Fruit fly (Drosophila melanogaster) whole organism, prepupa: ENCODE data around the gene CG33795.

Source experiments
- Blimp-1 ChIP-seq: fragments of 200-800 bp; sonication (Bioruptor generic); optimal IDR thresholded peaks from 3 replicates; lab custom pipeline; 2017; ENCODE audit warnings: missing biosample characterization, missing genetic modification characterization, mild to moderate bottlenecking, moderate library complexity, missing genetic modification reagents
- CG10631 ChIP-seq: fragments of 200-800 bp; sonication (Bioruptor generic); optimal IDR thresholded peaks from 2 replicates; lab custom pipeline; 2016; ENCODE audit warnings: missing biosample characterization, missing genetic modification characterization
- CG10669 ChIP-seq: fragments of 200-800 bp; sonication (Bioruptor generic); optimal IDR thresholded peaks from 3 replicates; lab custom pipeline; 2018; ENCODE audit warnings: missing biosample characterization, mild to moderate bottlenecking, missing genetic modification characterization, moderate library complexity
- CG11762 ChIP-seq: fragments of 200-800 bp; sonication (Bioruptor generic); optimal IDR thresholded peaks from 3 replicates; lab custom pipeline; 2016; ENCODE audit warnings: missing biosample characterization, missing genetic modification characterization; ENCODE audit not compliant: insufficient read depth
- CG15336 ChIP-seq: fragments of 200-800 bp; sonication (Bioruptor generic); IDR thresholded peaks from 2 replicates; pipeline ENCODE4 v1.3.6; 2022; ENCODE audit warnings: missing biosample characterization, missing genetic modification characterization
- CG1621 ChIP-seq: fragments of 200-800 bp; sonication (Bioruptor generic); optimal IDR thresholded peaks from 3 replicates; lab custom pipeline; 2018; ENCODE audit warnings: missing biosample characterization, mild to moderate bottlenecking, missing genetic modification characterization
- CG16779 ChIP-seq: fragments of 200-800 bp; sonication (Bioruptor generic); optimal IDR thresholded peaks from 3 replicates; lab custom pipeline; 2017; ENCODE audit warnings: missing biosample characterization, mild to moderate bottlenecking, missing genetic modification characterization
- CG32006 ChIP-seq: fragments of 200-800 bp; sonication (Bioruptor generic); optimal IDR thresholded peaks from 3 replicates; lab custom pipeline; 2017; ENCODE audit warnings: missing biosample characterization, mild to moderate bottlenecking, missing genetic modification characterization
- CG34406 ChIP-seq: fragments of 200-800 bp; sonication (Bioruptor generic); optimal IDR thresholded peaks from 3 replicates; lab custom pipeline; 2016; ENCODE audit warnings: missing biosample characterization, missing genetic modification characterization
- CG3919 ChIP-seq: fragments of 200-800 bp; sonication (Bioruptor generic); optimal IDR thresholded peaks from 3 replicates; lab custom pipeline; 2016; ENCODE audit warnings: missing biosample characterization, missing genetic modification characterization
- CG4318 ChIP-seq: fragments of 200-800 bp; sonication (Bioruptor generic); optimal IDR thresholded peaks from 3 replicates; lab custom pipeline; 2017; ENCODE audit warnings: missing biosample characterization, mild to moderate bottlenecking, missing genetic modification characterization
- CG6276 ChIP-seq: fragments of 200-800 bp; sonication (Bioruptor generic); optimal IDR thresholded peaks from 2 replicates; lab custom pipeline; 2017; ENCODE audit warnings: missing biosample characterization, mild to moderate bottlenecking, missing genetic modification characterization
- CG6792 ChIP-seq: fragments of 200-800 bp; sonication (Bioruptor generic); optimal IDR thresholded peaks from 3 replicates; lab custom pipeline; 2016; ENCODE audit warnings: missing biosample characterization, missing genetic modification characterization
- CG6808 ChIP-seq: fragments of 200-800 bp; sonication (Bioruptor generic); optimal IDR thresholded peaks from 3 replicates; lab custom pipeline; 2017; ENCODE audit warnings: missing biosample characterization, missing genetic modification characterization, mild to moderate bottlenecking, moderate library complexity, missing genetic modification reagents
- CG6854 ChIP-seq: fragments of 200-800 bp; sonication (Bioruptor generic); optimal IDR thresholded peaks from 2 replicates; lab custom pipeline; 2017; ENCODE audit warnings: missing biosample characterization, mild to moderate bottlenecking, missing genetic modification characterization
- CG8632 ChIP-seq: fragments of 200-800 bp; sonication (Bioruptor generic); optimal IDR thresholded peaks from 3 replicates; lab custom pipeline; 2016; ENCODE audit warnings: missing biosample characterization, missing genetic modification characterization
- CG9139 ChIP-seq: fragments of 200-800 bp; sonication (Bioruptor generic); optimal IDR thresholded peaks from 3 replicates; lab custom pipeline; 2017; ENCODE audit warnings: missing biosample characterization, mild to moderate bottlenecking, missing genetic modification characterization
- Eip75B ChIP-seq: fragments of 200-800 bp; sonication (Bioruptor generic); optimal IDR thresholded peaks from 3 replicates; lab custom pipeline; 2016; ENCODE audit warnings: missing biosample characterization, missing genetic modification characterization
- Eip93F ChIP-seq: fragments of 200-800 bp; sonication (Bioruptor generic); optimal IDR thresholded peaks from 2 replicates; lab custom pipeline; 2016; ENCODE audit warnings: missing biosample characterization, mild to moderate bottlenecking, missing genetic modification characterization
- Ets21C ChIP-seq: fragments of 200-800 bp; sonication (Bioruptor generic); optimal IDR thresholded peaks from 3 replicates; lab custom pipeline; 2016; ENCODE audit warnings: missing biosample characterization, missing genetic modification characterization
- Ets96B ChIP-seq: fragments of 200-800 bp; optimal IDR thresholded peaks from 2 replicates; lab custom pipeline; 2019; ENCODE audit warnings: missing biosample characterization, mild to moderate bottlenecking, missing genetic modification characterization, moderate library complexity
- Gug ChIP-seq: fragments of 200-800 bp; sonication (Bioruptor generic); IDR thresholded peaks from 2 replicates; pipeline ENCODE4 v1.3.6; 2022; ENCODE audit warnings: missing biosample characterization, missing genetic modification characterization
- Hr38 ChIP-seq: sonication (Bioruptor generic); optimal IDR thresholded peaks from 2 replicates; lab custom pipeline; 2016; ENCODE audit warnings: missing biosample characterization, missing genetic modification characterization
- Hr39 ChIP-seq: fragments of 200-800 bp; sonication (Bioruptor generic); optimal IDR thresholded peaks from 2 replicates; lab custom pipeline; 2016; ENCODE audit warnings: missing biosample characterization, missing genetic modification characterization
- Hr4 ChIP-seq: fragments of 200-800 bp; sonication (Bioruptor generic); optimal IDR thresholded peaks from 3 replicates; lab custom pipeline; 2016; ENCODE audit warnings: missing biosample characterization, missing genetic modification characterization
- Lpt ChIP-seq: fragments of 200-800 bp; sonication (Bioruptor generic); optimal IDR thresholded peaks from 3 replicates; lab custom pipeline; 2016; ENCODE audit warnings: missing biosample characterization, missing genetic modification characterization
- Met ChIP-seq: fragments of 200-800 bp; sonication (Bioruptor generic); optimal IDR thresholded peaks from 3 replicates; lab custom pipeline; 2016; ENCODE audit warnings: missing biosample characterization, missing genetic modification characterization
- Sox102F ChIP-seq: fragments of 200-800 bp; sonication (Bioruptor generic); optimal IDR thresholded peaks from 2 replicates; lab custom pipeline; 2016; ENCODE audit warnings: missing biosample characterization, mild to moderate bottlenecking, missing genetic modification characterization
- Sox14 ChIP-seq: fragments of 200-800 bp; sonication (Bioruptor generic); optimal IDR thresholded peaks from 3 replicates; lab custom pipeline; 2016; ENCODE audit warnings: missing biosample characterization, missing genetic modification characterization
- Sox15 ChIP-seq: fragments of 200-800 bp; sonication (Bioruptor generic); optimal IDR thresholded peaks from 3 replicates; lab custom pipeline; 2016; ENCODE audit warnings: missing biosample characterization, missing genetic modification characterization
- achi ChIP-seq: fragments of 200-800 bp; sonication (Bioruptor generic); optimal IDR thresholded peaks from 3 replicates; lab custom pipeline; 2016; ENCODE audit warnings: missing biosample characterization, missing genetic modification characterization
- acj6 ChIP-seq: fragments of 200-800 bp; sonication (Bioruptor generic); optimal IDR thresholded peaks from 3 replicates; lab custom pipeline; 2016; ENCODE audit warnings: missing biosample characterization, missing genetic modification characterization
- cyc ChIP-seq: fragments of 200-800 bp; sonication (Bioruptor generic); optimal IDR thresholded peaks from 3 replicates; lab custom pipeline; 2016; ENCODE audit warnings: missing biosample characterization, missing genetic modification characterization
- dsx ChIP-seq: fragments of 200-800 bp; optimal IDR thresholded peaks from 3 replicates; lab custom pipeline; 2019; ENCODE audit warnings: missing biosample characterization, mild to moderate bottlenecking, missing genetic modification characterization, moderate library complexity; ENCODE audit not compliant: poor library complexity, severe bottlenecking
- eg ChIP-seq: fragments of 200-800 bp; sonication (Bioruptor generic); IDR thresholded peaks from 3 replicates; pipeline ENCODE4 v1.3.6; 2022; ENCODE audit warnings: missing biosample characterization, missing genetic modification characterization
- esn ChIP-seq: fragments of 200-800 bp; sonication (Bioruptor generic); optimal IDR thresholded peaks from 2 replicates; lab custom pipeline; 2016; ENCODE audit warnings: missing biosample characterization, mild to moderate bottlenecking, missing genetic modification characterization, moderate library complexity
- fd85E ChIP-seq: fragments of 200-800 bp; sonication (Bioruptor generic); optimal IDR thresholded peaks from 3 replicates; lab custom pipeline; 2016; ENCODE audit warnings: missing biosample characterization, missing genetic modification characterization
- fkh ChIP-seq: fragments of 200-800 bp; sonication (Bioruptor generic); optimal IDR thresholded peaks from 3 replicates; lab custom pipeline; 2017; ENCODE audit warnings: missing biosample characterization, mild to moderate bottlenecking, missing genetic modification characterization, moderate library complexity
- lz ChIP-seq: fragments of 200-800 bp; sonication (Bioruptor generic); optimal IDR thresholded peaks from 3 replicates; lab custom pipeline; 2016; ENCODE audit warnings: missing biosample characterization, missing genetic modification characterization
- net ChIP-seq: fragments of 200-800 bp; sonication (Bioruptor generic); optimal IDR thresholded peaks from 3 replicates; lab custom pipeline; 2016; ENCODE audit warnings: missing biosample characterization, missing genetic modification characterization
- pdm3 ChIP-seq: fragments of 200-800 bp; sonication (Bioruptor generic); optimal IDR thresholded peaks from 3 replicates; lab custom pipeline; 2016; ENCODE audit warnings: missing biosample characterization, missing genetic modification characterization
- salr ChIP-seq, 2 experiments: fragments of 200-800 bp; sonication (Bioruptor generic); optimal IDR thresholded peaks; 3 replicates each; lab custom pipeline; 2016 to 2018; ENCODE audit warnings: missing biosample characterization in 2 of 2, missing genetic modification characterization in 2 of 2, mild to moderate bottlenecking in 1 of 2
- spab ChIP-seq: fragments of 200-800 bp; sonication (Bioruptor generic); optimal IDR thresholded peaks from 2 replicates; lab custom pipeline; 2017; ENCODE audit warnings: missing biosample characterization, mild to moderate bottlenecking, missing genetic modification characterization, missing genetic modification reagents
- ss ChIP-seq, 2 experiments: fragments of 200-800 bp; sonication (Bioruptor generic); optimal IDR thresholded peaks; 2 replicates in 1 of 2; 3 replicates in 1 of 2; lab custom pipeline; 2017 to 2018; ENCODE audit warnings: mild to moderate bottlenecking in 2 of 2, missing biosample characterization in 2 of 2, missing genetic modification characterization in 2 of 2, moderate library complexity in 1 of 2
- svp ChIP-seq: fragments of 200-800 bp; sonication (Bioruptor generic); peaks from one replicate; lab custom pipeline; 2016; ENCODE audit warnings: missing biosample characterization, missing genetic modification characterization
- vri ChIP-seq: fragments of 200-800 bp; sonication (Bioruptor generic); optimal IDR thresholded peaks from 3 replicates; lab custom pipeline; 2016; ENCODE audit warnings: missing biosample characterization, mild to moderate bottlenecking, missing genetic modification characterization

CG33795 gene

dm6 chr3L:16182633-16183462 is 11.7 kb upstream of the CG33795 start (continued):
- TF ChIP-seq CG11762 (GFP tag; lab: Kevin White, UChicago) (peak; percentile 28), Sox102F (GFP tag; lab: Kevin White, UChicago) (peak; percentile 62), pdm3 (GFP tag; lab: Kevin White, UChicago) (peak; percentile 50)

dm6 chr3L:16181330-16181830 is 10.2 kb upstream of the CG33795 start:
- peak; percentile 68 for TF ChIP-seq CG3919 (GFP tag; lab: Kevin White, UChicago)
- peak; percentile 28 for TF ChIP-seq Lpt
- peak; percentile 71 for TF ChIP-seq CG6276 (GFP tag; lab: Kevin White, UChicago)
- TF ChIP-seq Sox102F (GFP tag; lab: Kevin White, UChicago): peak; percentile 53
- peak; percentile 38 for TF ChIP-seq vri
- TF ChIP-seq CG1621: peak; percentile 49
- TF ChIP-seq CG32006 (GFP tag; lab: Kevin White, UChicago): peak; percentile 62
- peak; percentile 88 for TF ChIP-seq spab (GFP tag; lab: Kevin White, UChicago)
- TF ChIP-seq ss (GFP tag; optimal IDR thresholded peaks at IDR 0.05; lab: Kevin White, UChicago): peak; percentile 86 to 87
- TF ChIP-seq CG6854 (GFP tag; lab: Kevin White, UChicago): peak; percentile 55
- peak; percentile 57 for TF ChIP-seq Gug (GFP tag; lab: Robert Waterston, UW)
- peak; percentile 48 for TF ChIP-seq CG6792 (GFP tag; lab: Kevin White, UChicago)
- TF ChIP-seq Ets96B: peak; percentile 87
- peak; percentile 83 for TF ChIP-seq CG10669 (GFP tag; lab: Kevin White, UChicago)
- TF ChIP-seq Eip93F: no peak
- TF ChIP-seq fkh (GFP tag; lab: Kevin White, UChicago): no peak
- peak; percentile 52 for TF ChIP-seq CG11762 (GFP tag; lab: Kevin White, UChicago)
- TF ChIP-seq eg (GFP tag; lab: Robert Waterston, UW): peak; percentile 76
- TF ChIP-seq CG15336: peak; percentile 75
- TF ChIP-seq CG6808 (GFP tag; lab: Kevin White, UChicago): peak; percentile 87
- TF ChIP-seq CG16779 (tag; lab: Kevin White, UChicago): peak; percentile 76
- TF ChIP-seq svp: peak; percentile 91
- peak; percentile 50 for TF ChIP-seq Blimp-1 (GFP tag; lab: Kevin White, UChicago)
- peak; percentile 15 to 65 for TF ChIP-seq salr (GFP tag; optimal IDR thresholded peaks at IDR 0.05; lab: Kevin White, UChicago)
- TF ChIP-seq CG10631 (GFP tag; lab: Kevin White, UChicago): peak; percentile 68
- no peak for TF ChIP-seq Ets21C
- TF ChIP-seq CG34406 (GFP tag; lab: Kevin White, UChicago): peak; percentile 70
- peak; percentile 46 for TF ChIP-seq pdm3 (GFP tag; lab: Kevin White, UChicago)
- peak; percentile 46 for TF ChIP-seq Hr4
- TF ChIP-seq Hr38: no peak
- TF ChIP-seq lz (GFP tag; lab: Kevin White, UChicago): peak; percentile 56
- peak; percentile 73 for TF ChIP-seq acj6
- peak; percentile 48 for TF ChIP-seq CG4318 (GFP tag; lab: Kevin White, UChicago)
- peak; percentile 70 for TF ChIP-seq cyc (GFP tag; lab: Kevin White, UChicago)
- TF ChIP-seq Sox14: peak; percentile 50
- TF ChIP-seq Eip75B (GFP tag; lab: Kevin White, UChicago): peak; percentile 51
- TF ChIP-seq CG8632 (GFP tag; lab: Kevin White, UChicago): peak; percentile 55
- peak; percentile 72 for TF ChIP-seq achi (GFP tag; lab: Kevin White, UChicago)
- TF ChIP-seq net (GFP tag; lab: Kevin White, UChicago): peak; percentile 53
- TF ChIP-seq fd85E (GFP tag; lab: Kevin White, UChicago): no peak
- TF ChIP-seq CG9139 (GFP tag; lab: Kevin White, UChicago): peak; percentile 88
- peak; percentile 28 for TF ChIP-seq Sox15
- TF ChIP-seq Met: peak; percentile 61
- TF ChIP-seq dsx: peak; percentile 70
- peak; percentile 71 for TF ChIP-seq esn
- peak; percentile 39 for TF ChIP-seq Hr39 (GFP tag; lab: Kevin White, UChicago)
